Fruit fly (Drosophila melanogaster) whole organism, adult: ENCODE measurements around the gene CG42233.

Experiments
- bab1 ChIP-seq: fragments of 200-800 bp; sonication (Bioruptor generic); optimal IDR thresholded peaks from 3 replicates; lab custom pipeline; 2019; ENCODE audit warnings: missing biosample characterization, mild to moderate bottlenecking, missing genetic modification characterization, moderate library complexity
- kay ChIP-seq: fragments of 200-800 bp; sonication (Bioruptor generic); peaks from one replicate; lab custom pipeline; 2016; ENCODE audit warnings: missing biosample characterization, missing genetic modification characterization, borderline replicate concordance
- tj ChIP-seq: fragments of 200-800 bp; sonication (Bioruptor generic); optimal IDR thresholded peaks from 3 replicates; lab custom pipeline; 2017; ENCODE audit warnings: missing biosample characterization, mild to moderate bottlenecking, missing genetic modification characterization, moderate library complexity

dm6 chr3R:31754605-31755004, 50.5 kb downstream of the CG42233 start, which contains the start of gene salt:
- TF ChIP-seq tj (GFP tag; lab: Kevin White, UChicago): no peak
- TF ChIP-seq bab1 (GFP tag; lab: Kevin White, UChicago): no peak
- TF ChIP-seq kay (GFP tag; lab: Kevin White, UChicago): no peak
